Fruit fly (Drosophila melanogaster) whole organism: ENCODE results near the gene Lcp65Ag1.

Experiments
- CG8478 ChIP-seq: fragments of >200 bp; optimal IDR thresholded peaks from 2 replicates; lab custom pipeline; 2018; ENCODE audit warnings: inconsistent platforms
- Dll ChIP-seq: fragments of >200 bp; optimal IDR thresholded peaks from 2 replicates; lab custom pipeline; 2017
- EcR ChIP-seq, 2 experiments: fragments of >200 bp; optimal IDR thresholded peaks; 2 replicates each; lab custom pipeline; 2017; ENCODE audit warnings: missing biosample characterization in 2 of 2, missing genetic modification characterization in 2 of 2, missing genetic modification reagents in 2 of 2
- pan ChIP-seq: fragments of >200 bp; optimal IDR thresholded peaks from 2 replicates; lab custom pipeline; 2017
- psq ChIP-seq: fragments of >200 bp; optimal IDR thresholded peaks from 2 replicates; lab custom pipeline; 2017
- usp ChIP-seq: fragments of >200 bp; optimal IDR thresholded peaks from 2 replicates; lab custom pipeline; 2017; ENCODE audit warnings: missing biosample characterization, missing genetic modification characterization, mixed read lengths

- TF ChIP-seq pan (no peak), usp (GFP tag; lab: Kevin White, UChicago) (no peak), CG8478 (lab: Kevin White, UChicago) (no peak), psq (no peak), Dll (lab: Kevin White, UChicago) (no peak), EcR (GFP tag; optimal IDR thresholded peaks at IDR 0.05; lab: Kevin White, UChicago) (no peak)
Measured at dm6 chr3L:6160514-6160913, 25.4 kb upstream of the Lcp65Ag1 start, which contains the start of gene Cpr65Az.
